Worm (Caenorhabditis elegans) whole organism, late embryonic: ENCODE data around the gene C18F10.7.
A peak's percentile ranks its signal among the peaks of the same experiment; 100 is the strongest.

Experiments
- C38D4.7 ChIP-seq: fragments of 200-800 bp; sonication (Bioruptor generic); optimal IDR thresholded peaks from 2 replicates; lab custom pipeline; 2018; ENCODE audit warnings: mild to moderate bottlenecking, missing genetic modification characterization, moderate library complexity, missing compliant biosample characterization
- F13H6.1 ChIP-seq: sonication (generic microtip); optimal IDR thresholded peaks from 2 replicates; lab custom pipeline; 2016; ENCODE audit warnings: missing genetic modification characterization, missing compliant biosample characterization
- dve-1 ChIP-seq: sonication (generic microtip); optimal IDR thresholded peaks from 2 replicates; lab custom pipeline; 2017; ENCODE audit warnings: antibody characterized with exemption, mild to moderate bottlenecking, missing genetic modification characterization, missing compliant biosample characterization
- hlh-30 ChIP-seq: sonication (generic microtip); optimal IDR thresholded peaks from 2 replicates; lab custom pipeline; 2017; ENCODE audit warnings: antibody characterized with exemption, missing genetic modification characterization, missing compliant biosample characterization; ENCODE audit not compliant: insufficient read depth
- lim-6 ChIP-seq: sonication (generic microtip); optimal IDR thresholded peaks from 2 replicates; lab custom pipeline; 2016; ENCODE audit warnings: missing genetic modification characterization, missing compliant biosample characterization
- nfya-1 ChIP-seq: sonication (generic microtip); optimal IDR thresholded peaks from 2 replicates; lab custom pipeline; 2017; ENCODE audit warnings: missing genetic modification characterization, mild to moderate bottlenecking, missing compliant biosample characterization, antibody characterized with exemption, moderate library complexity
- nhr-11 ChIP-seq: fragments of 150-350 bp; optimal IDR thresholded peaks from 2 replicates; lab custom pipeline; 2014; ENCODE audit warnings: missing biosample characterization, missing genetic modification characterization
- pha-4 ChIP-seq: fragments of 150-350 bp; optimal IDR thresholded peaks from 2 replicates; lab custom pipeline; 2018; ENCODE audit warnings: missing biosample characterization, missing genetic modification reagents, missing genetic modification characterization
- rnt-1 ChIP-seq: sonication (generic microtip); optimal IDR thresholded peaks from 2 replicates; lab custom pipeline; 2016; ENCODE audit warnings: missing genetic modification characterization, missing compliant biosample characterization
- sox-4 ChIP-seq: sonication (generic microtip); optimal IDR thresholded peaks from 2 replicates; lab custom pipeline; 2017; ENCODE audit warnings: mild to moderate bottlenecking, missing genetic modification characterization, inconsistent platforms, missing compliant biosample characterization
- tbx-2 ChIP-seq: sonication (generic microtip); optimal IDR thresholded peaks from 2 replicates; lab custom pipeline; 2016; ENCODE audit warnings: missing genetic modification characterization, missing compliant biosample characterization
- unc-55 ChIP-seq: sonication (generic microtip); optimal IDR thresholded peaks from 2 replicates; lab custom pipeline; 2017; ENCODE audit warnings: missing biosample characterization, missing genetic modification reagents, missing genetic modification characterization
- unc-86 ChIP-seq: sonication (generic microtip); optimal IDR thresholded peaks from 2 replicates; lab custom pipeline; 2016; ENCODE audit warnings: missing genetic modification characterization, missing compliant biosample characterization
- zip-5 ChIP-seq: sonication (generic microtip); optimal IDR thresholded peaks from 2 replicates; lab custom pipeline; 2016; ENCODE audit warnings: missing genetic modification characterization, missing compliant biosample characterization

DNA sequence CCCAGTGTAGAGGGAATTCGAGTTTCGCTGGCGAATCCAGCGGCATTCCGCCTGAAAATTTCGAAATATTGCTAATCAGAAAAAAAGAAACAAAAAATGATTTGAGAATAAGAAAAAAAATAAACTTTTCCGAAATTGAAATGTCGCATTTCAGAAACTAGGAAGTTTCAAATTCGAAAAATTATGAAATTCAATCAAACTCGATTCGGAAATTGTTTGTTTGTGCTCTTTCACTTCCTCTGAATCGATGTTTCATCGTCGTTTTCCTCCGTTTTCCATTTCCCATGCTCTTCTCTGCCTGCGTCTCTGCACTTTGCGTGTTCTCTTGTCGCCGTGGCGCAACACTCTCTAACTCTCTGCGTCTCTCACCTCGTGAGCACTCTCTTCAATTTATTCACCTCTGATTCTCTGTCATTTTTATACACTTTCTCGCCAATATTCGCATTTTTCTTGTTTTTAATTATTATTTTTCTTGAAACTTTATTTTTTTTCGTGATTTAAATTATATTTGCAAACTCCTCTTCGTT, at the start of gene C18F10.7:
- TF ChIP-seq pha-4 (tag; lab: Kevin White, UChicago) (no peak), dve-1 (tag; lab: Kevin White, UChicago) (peak; percentile 11), nfya-1 (tag; lab: Kevin White, UChicago) (peak; percentile 54), nhr-11 (tag; lab: Kevin White, UChicago) (no peak), C38D4.7 (no peak), lim-6 (no peak), zip-5 (tag; lab: Kevin White, UChicago) (no peak), hlh-30 (tag; lab: Kevin White, UChicago) (peak; percentile 71), sox-4 (tag; lab: Kevin White, UChicago) (no peak), rnt-1 (tag; lab: Kevin White, UChicago) (no peak), tbx-2 (tag; lab: Kevin White, UChicago) (no peak), unc-86 (tag; lab: Kevin White, UChicago) (no peak), F13H6.1 (tag; lab: Kevin White, UChicago) (no peak), unc-55 (GFP tag; lab: Kevin White, UChicago) (no peak)
